Fruit fly (Drosophila melanogaster) whole organism, embryonic: ENCODE results near the gene Pgm1.
A peak's percentile ranks its signal among the peaks of the same experiment; 100 is the strongest.

ENCODE experiments used
- BtbVII ChIP-seq: fragments of 200-800 bp; sonication (Bioruptor generic); optimal IDR thresholded peaks from 3 replicates; lab custom pipeline; 2017; ENCODE audit warnings: missing biosample characterization, mild to moderate bottlenecking, missing genetic modification characterization
- CG10565 ChIP-seq: fragments of 200-800 bp; sonication (Bioruptor generic); optimal IDR thresholded peaks from 3 replicates; lab custom pipeline; 2016; ENCODE audit warnings: missing biosample characterization, mild to moderate bottlenecking, missing genetic modification characterization
- CG11398 ChIP-seq: fragments of 200-800 bp; sonication (Bioruptor generic); optimal IDR thresholded peaks from 2 replicates; lab custom pipeline; 2016; ENCODE audit warnings: missing biosample characterization, missing genetic modification characterization
- CG11504 ChIP-seq: fragments of 200-800 bp; sonication (Bioruptor generic); optimal IDR thresholded peaks from 3 replicates; lab custom pipeline; 2019; ENCODE audit warnings: missing biosample characterization, mild to moderate bottlenecking, missing genetic modification characterization, moderate library complexity
- CG17359 ChIP-seq: fragments of 200-800 bp; sonication (Bioruptor generic); optimal IDR thresholded peaks from 3 replicates; lab custom pipeline; 2018; ENCODE audit warnings: missing biosample characterization, mild to moderate bottlenecking, missing genetic modification characterization, moderate library complexity
- CG2199 ChIP-seq: fragments of 200-800 bp; sonication (Bioruptor generic); IDR thresholded peaks from 3 replicates; pipeline ENCODE4 v1.3.6; 2022; ENCODE audit warnings: missing biosample characterization, missing genetic modification characterization
- CG2678 ChIP-seq: fragments of 200-800 bp; sonication (Bioruptor generic); optimal IDR thresholded peaks from 3 replicates; lab custom pipeline; 2019; ENCODE audit warnings: missing biosample characterization, mild to moderate bottlenecking, missing genetic modification characterization, moderate library complexity
- CG2889 ChIP-seq: fragments of 200-800 bp; sonication (Bioruptor generic); IDR thresholded peaks from 3 replicates; pipeline ENCODE4 v1.3.6; 2022; ENCODE audit warnings: missing biosample characterization, missing genetic modification characterization
- CG3726 ChIP-seq: fragments of 200-800 bp; sonication (Bioruptor generic); IDR thresholded peaks from 3 replicates; pipeline ENCODE4, ENCODE4 v1.3.6; 2022; ENCODE audit warnings: missing biosample characterization, missing genetic modification characterization
- CG4617 ChIP-seq: fragments of 200-800 bp; sonication (Bioruptor generic); optimal IDR thresholded peaks from 3 replicates; lab custom pipeline; 2016; ENCODE audit warnings: missing biosample characterization, missing genetic modification characterization, borderline replicate concordance
- CG6175 ChIP-seq: fragments of 200-800 bp; sonication (Bioruptor generic); IDR thresholded peaks from 3 replicates; pipeline ENCODE4 v1.3.6; 2022; ENCODE audit warnings: missing biosample characterization, missing genetic modification characterization
- CG6654 ChIP-seq: fragments of 200-800 bp; sonication (Bioruptor generic); optimal IDR thresholded peaks from 2 replicates; lab custom pipeline; 2017; ENCODE audit warnings: missing biosample characterization, mild to moderate bottlenecking, missing genetic modification characterization
- CG6813 ChIP-seq: fragments of 200-800 bp; sonication (Bioruptor generic); optimal IDR thresholded peaks from 2 replicates; lab custom pipeline; 2017; ENCODE audit warnings: missing biosample characterization, missing genetic modification characterization, mild to moderate bottlenecking, moderate library complexity, missing genetic modification reagents
- CG7963 ChIP-seq: fragments of 200-800 bp; sonication (Bioruptor generic); IDR thresholded peaks from 3 replicates; pipeline ENCODE4 v1.3.6; 2022; ENCODE audit warnings: missing biosample characterization, missing genetic modification characterization; ENCODE audit not compliant: partially characterized antibody
- Hr51 ChIP-seq, 2 experiments: fragments of 200-800 bp; sonication (Bioruptor generic); optimal IDR thresholded peaks; 2 replicates in 1 of 2; 3 replicates in 1 of 2; lab custom pipeline; 2016 to 2018; ENCODE audit warnings: missing biosample characterization in 2 of 2, missing genetic modification characterization in 2 of 2, mild to moderate bottlenecking in 1 of 2, moderate library complexity in 1 of 2
- Med ChIP-seq: fragments of 200-800 bp; sonication (Bioruptor generic); peaks from one replicate; lab custom pipeline; 2016; ENCODE audit warnings: missing biosample characterization, missing genetic modification characterization, mild to moderate bottlenecking, inconsistent platforms, moderate library complexity
- Sox100B ChIP-seq: fragments of 200-800 bp; sonication (Bioruptor generic); optimal IDR thresholded peaks from 3 replicates; lab custom pipeline; 2018; ENCODE audit warnings: missing biosample characterization, mild to moderate bottlenecking, missing genetic modification characterization
- Sox102F ChIP-seq: fragments of 200-800 bp; sonication (Bioruptor generic); optimal IDR thresholded peaks from 2 replicates; lab custom pipeline; 2018; ENCODE audit warnings: missing biosample characterization, mild to moderate bottlenecking, missing genetic modification characterization, moderate library complexity
- TFAM ChIP-seq: fragments of 200-800 bp; sonication (Bioruptor generic); optimal IDR thresholded peaks from 2 replicates; lab custom pipeline; 2017; ENCODE audit warnings: missing biosample characterization, missing genetic modification characterization, inconsistent platforms
- Vsx1 ChIP-seq: fragments of 200-800 bp; sonication (Bioruptor generic); optimal IDR thresholded peaks from 2 replicates; lab custom pipeline; 2017; ENCODE audit warnings: missing biosample characterization, mild to moderate bottlenecking, missing genetic modification characterization, missing genetic modification reagents
- ab ChIP-seq: fragments of 200-800 bp; sonication (Bioruptor generic); optimal IDR thresholded peaks from 2 replicates; lab custom pipeline; 2016; ENCODE audit warnings: missing biosample characterization, missing genetic modification characterization
- crol ChIP-seq: fragments of 200-800 bp; sonication (Bioruptor generic); IDR thresholded peaks from 2 replicates; pipeline ENCODE4 v1.3.6; 2022; ENCODE audit warnings: missing biosample characterization, missing genetic modification characterization
- dan ChIP-seq: fragments of 200-800 bp; sonication (Bioruptor generic); IDR thresholded peaks from 2 replicates; pipeline ENCODE4 v1.3.6; 2022; ENCODE audit warnings: missing biosample characterization, missing genetic modification characterization
- dpn ChIP-seq, 2 experiments: fragments of 200-800 bp; sonication (Bioruptor generic); optimal IDR thresholded peaks; 3 replicates each; lab custom pipeline; 2016; ENCODE audit warnings: missing biosample characterization in 2 of 2, missing genetic modification characterization in 2 of 2
- gem ChIP-seq: fragments of 200-800 bp; sonication (Bioruptor generic); optimal IDR thresholded peaks from 2 replicates; lab custom pipeline; 2019; ENCODE audit warnings: missing biosample characterization, mild to moderate bottlenecking, missing genetic modification characterization, moderate library complexity
- nom ChIP-seq: fragments of 200-800 bp; sonication (Bioruptor generic); optimal IDR thresholded peaks from 2 replicates; lab custom pipeline; 2017; ENCODE audit warnings: missing biosample characterization, missing genetic modification characterization, mild to moderate bottlenecking, moderate library complexity, missing genetic modification reagents
- pb ChIP-seq: fragments of 200-800 bp; sonication (Bioruptor generic); optimal IDR thresholded peaks from 3 replicates; lab custom pipeline; 2016; ENCODE audit warnings: missing biosample characterization, missing genetic modification characterization
- pnt ChIP-seq: fragments of 200-800 bp; sonication (Bioruptor generic); optimal IDR thresholded peaks from 3 replicates; lab custom pipeline; 2016; ENCODE audit warnings: missing biosample characterization, missing genetic modification characterization
- ro ChIP-seq: fragments of 200-800 bp; sonication (Bioruptor generic); IDR thresholded peaks from 2 replicates; pipeline ENCODE4 v1.3.6; 2022; ENCODE audit warnings: missing biosample characterization, missing genetic modification characterization
- row ChIP-seq: fragments of 200-800 bp; sonication (Bioruptor generic); IDR thresholded peaks from 3 replicates; pipeline ENCODE4 v1.3.6; 2022; ENCODE audit warnings: missing biosample characterization, missing genetic modification characterization
- sd ChIP-seq: fragments of 200-800 bp; sonication (Bioruptor generic); optimal IDR thresholded peaks from 3 replicates; lab custom pipeline; 2018; ENCODE audit warnings: missing biosample characterization, mild to moderate bottlenecking, missing genetic modification characterization, moderate library complexity
- slbo ChIP-seq: fragments of 200-800 bp; sonication (Bioruptor generic); IDR thresholded peaks from 2 replicates; pipeline ENCODE4 v1.3.6; 2022; ENCODE audit warnings: missing biosample characterization, missing genetic modification characterization
- sna ChIP-seq: fragments of 200-800 bp; sonication (Bioruptor generic); IDR thresholded peaks from 2 replicates; pipeline ENCODE4 v1.3.6; 2022; ENCODE audit warnings: missing biosample characterization, missing genetic modification characterization; ENCODE audit not compliant: partially characterized antibody
- so ChIP-seq: fragments of 200-800 bp; sonication (Bioruptor generic); IDR thresholded peaks from 3 replicates; pipeline ENCODE4 v1.3.6; 2022; ENCODE audit warnings: missing biosample characterization, missing genetic modification characterization
- sqz ChIP-seq: fragments of 200-800 bp; sonication (Bioruptor generic); optimal IDR thresholded peaks from 3 replicates; lab custom pipeline; 2018; ENCODE audit warnings: missing biosample characterization, mild to moderate bottlenecking, missing genetic modification characterization
- sr ChIP-seq: fragments of 200-800 bp; sonication (Bioruptor generic); IDR thresholded peaks from 3 replicates; pipeline ENCODE4 v1.3.6; 2022; ENCODE audit warnings: missing biosample characterization, missing genetic modification characterization
- sug ChIP-seq: fragments of 200-800 bp; optimal IDR thresholded peaks from 2 replicates; lab custom pipeline; 2019; ENCODE audit warnings: missing biosample characterization, mild to moderate bottlenecking, missing genetic modification characterization, moderate library complexity
- tna ChIP-seq: fragments of 200-800 bp; sonication (Bioruptor generic); IDR thresholded peaks from 2 replicates; pipeline ENCODE4 v1.3.6; 2022; ENCODE audit warnings: missing biosample characterization, missing genetic modification characterization; ENCODE audit not compliant: partially characterized antibody
- usp ChIP-seq: fragments of >200 bp; optimal IDR thresholded peaks from 2 replicates; lab custom pipeline; 2017; ENCODE audit warnings: missing biosample characterization, missing genetic modification characterization
- vvl ChIP-seq: fragments of 200-800 bp; sonication (Bioruptor generic); IDR thresholded peaks from 2 replicates; pipeline ENCODE4 v1.3.6; 2022; ENCODE audit warnings: missing biosample characterization, missing genetic modification characterization
- yki ChIP-seq: fragments of >200 bp; optimal IDR thresholded peaks from 3 replicates; lab custom pipeline; 2018
- zen2 ChIP-seq: fragments of 200-800 bp; sonication (Bioruptor generic); IDR thresholded peaks from 3 replicates; pipeline ENCODE4 v1.3.6; 2022; ENCODE audit warnings: missing biosample characterization, missing genetic modification characterization; ENCODE audit not compliant: partially characterized antibody

Pgm1 gene

DNA sequence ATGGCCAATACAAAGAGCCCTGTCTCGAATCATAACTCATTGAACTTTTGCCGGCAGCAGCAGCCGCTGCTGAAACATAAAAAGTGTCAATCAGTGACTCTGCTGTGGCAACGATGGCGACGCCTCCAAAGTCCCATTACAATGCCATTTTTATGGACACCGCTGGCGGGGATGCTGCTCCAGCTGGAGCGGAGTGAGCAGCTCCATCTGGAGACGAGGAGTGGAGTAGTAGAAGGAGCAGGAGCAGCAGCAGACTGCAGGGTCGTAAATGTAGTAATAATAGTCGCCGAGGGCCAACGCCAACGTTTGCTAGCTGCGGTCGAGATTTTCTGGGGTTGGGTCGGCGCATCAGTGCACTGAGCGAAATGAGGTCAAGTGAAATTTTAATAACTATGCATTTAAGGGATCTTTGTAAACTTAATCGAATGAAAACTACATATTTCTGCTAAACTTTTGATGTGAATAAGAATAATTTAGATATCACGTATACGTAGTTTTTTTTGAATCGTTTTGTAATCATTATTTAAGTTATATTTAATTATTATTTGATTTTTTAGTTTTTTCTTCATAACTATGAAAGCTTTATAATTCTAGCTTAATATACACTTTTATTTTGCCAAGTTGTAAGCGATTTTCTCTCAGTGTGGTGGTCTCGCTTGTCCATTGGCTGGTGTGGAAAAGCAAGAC lies 40.3 kb upstream of the Pgm1 start (continued):
- TF ChIP-seq Vsx1 (GFP tag; lab: Kevin White, UChicago) (no peak), CG2199 (GFP tag; lab: Robert Waterston, UW) (no peak), CG11504 (tag; lab: Kevin White, UChicago) (peak; percentile 13), ab (no peak), yki (no peak), gem (tag; lab: Kevin White, UChicago) (peak; percentile 22), CG6175 (GFP tag; lab: Robert Waterston, UW) (no peak), pnt (GFP tag; lab: Kevin White, UChicago) (no peak), CG2889 (GFP tag; lab: Robert Waterston, UW) (no peak), CG3726 (no peak)

DNA sequence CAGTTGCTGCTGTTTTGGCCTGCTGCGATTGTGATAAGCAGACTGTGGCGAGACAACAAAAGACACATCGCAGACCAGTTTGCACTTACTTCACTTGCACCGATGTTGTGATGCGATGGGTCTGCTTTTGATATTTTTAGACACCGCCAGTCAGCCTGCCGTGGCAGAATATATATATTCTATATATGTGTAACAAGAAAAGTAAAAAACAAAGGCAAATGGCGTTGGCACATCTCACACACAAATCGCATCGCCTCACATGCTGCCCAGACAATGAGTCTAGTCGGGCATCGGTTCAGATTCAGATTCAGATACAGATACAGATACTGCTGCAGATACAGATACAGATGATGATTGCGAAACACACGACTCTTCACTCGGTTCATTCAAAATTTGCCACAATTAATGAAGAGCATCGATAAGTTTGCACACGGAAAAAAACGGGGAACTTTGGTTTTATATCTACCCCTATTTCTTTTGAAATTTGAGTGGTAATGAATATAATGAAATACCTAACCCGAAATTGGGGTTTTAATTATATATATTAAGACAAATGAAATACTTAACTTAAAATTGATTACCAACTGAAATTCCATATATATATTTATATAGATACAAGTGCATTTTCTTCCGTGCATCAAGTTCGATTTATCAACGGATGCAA lies 39.5 kb upstream of the Pgm1 start:
- TF ChIP-seq sr (GFP tag; lab: Robert Waterston, UW) (no peak), Sox102F (GFP tag; lab: Kevin White, UChicago) (peak; percentile 5), CG11398 (GFP tag; lab: Kevin White, UChicago) (no peak), Hr51 (GFP tag; optimal IDR thresholded peaks at IDR 0.05; lab: Kevin White, UChicago) (peak in 1 of 2 experiments; percentile 1), sug (tag; lab: Kevin White, UChicago) (no peak), ro (GFP tag; lab: Robert Waterston, UW) (no peak), gem (tag; lab: Kevin White, UChicago) (peak; percentile 9), dpn (GFP tag; optimal IDR thresholded peaks at IDR 0.05; lab: Kevin White, UChicago) (no peak), CG11504 (tag; lab: Kevin White, UChicago) (peak; percentile 3), nom (GFP tag; lab: Kevin White, UChicago) (peak; percentile 0), CG4617 (GFP tag; lab: Kevin White, UChicago) (no peak), Med (GFP tag; lab: Kevin White, UChicago) (peak; percentile 48)

DNA sequence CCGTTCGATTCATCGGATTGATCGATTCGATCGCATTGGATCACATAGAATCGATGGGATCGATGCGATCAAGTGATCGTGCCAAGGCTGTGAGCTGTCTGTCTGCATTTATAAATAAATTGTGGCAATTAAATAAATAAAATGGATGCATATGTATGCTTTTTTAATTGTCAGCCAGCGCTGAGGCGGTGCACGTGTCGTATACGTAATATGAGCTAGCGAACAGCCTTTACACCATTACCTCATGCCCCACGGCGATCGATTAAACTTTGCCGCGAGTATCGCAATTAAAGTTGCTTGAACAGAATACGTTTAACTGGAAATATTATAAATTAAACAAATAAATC lies 38.6 kb upstream of the Pgm1 start:
- no peak for TF ChIP-seq row
- no peak for TF ChIP-seq CG6654
- 0 out of 3 replicates have a peak, but pooled peaks have one; percentile 11 for TF ChIP-seq CG7963 (GFP tag; lab: Robert Waterston, UW)
- peak; percentile 15 for TF ChIP-seq Med (GFP tag; lab: Kevin White, UChicago)

DNA sequence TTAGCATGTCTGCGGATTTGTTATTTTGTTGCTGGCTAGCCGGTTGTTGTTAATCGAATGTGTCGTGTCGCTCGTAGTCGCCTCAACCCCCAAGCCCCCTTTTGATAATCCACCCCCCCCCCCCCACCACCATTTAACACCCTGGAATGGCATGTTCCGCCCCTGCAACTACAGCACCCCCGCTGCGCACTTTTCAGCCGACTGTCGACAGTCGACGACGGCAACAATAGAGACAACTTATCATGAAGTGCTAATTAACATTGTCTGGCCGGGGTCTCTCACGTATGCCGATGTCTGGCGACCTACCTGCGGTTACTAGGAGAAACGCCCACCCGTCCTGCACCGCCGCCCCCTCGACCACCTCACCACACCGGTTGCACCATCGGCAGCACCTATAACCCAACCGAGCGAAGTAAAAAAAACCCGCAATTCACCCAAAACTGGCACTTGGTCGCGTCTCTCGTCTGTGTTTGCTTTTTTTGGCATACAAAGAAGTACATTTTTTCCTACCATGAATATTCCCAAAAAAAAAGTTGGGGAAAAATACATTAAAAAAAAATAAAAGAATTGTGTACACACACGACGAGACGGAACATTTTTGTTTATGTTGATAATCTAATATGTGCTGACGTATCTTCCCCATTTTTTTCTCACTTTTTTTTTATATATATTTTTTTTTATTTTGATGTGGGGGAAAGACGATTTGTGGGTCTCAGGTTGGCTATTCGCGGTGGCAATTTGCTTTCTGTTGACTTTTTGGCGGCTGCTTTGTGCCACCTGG lies 38.1 kb upstream of the Pgm1 start:
- TF ChIP-seq slbo (GFP tag; lab: Robert Waterston, UW) (no peak), sqz (GFP tag; lab: Kevin White, UChicago) (peak; percentile 82), crol (GFP tag; lab: Robert Waterston, UW) (peak; percentile 91), so (GFP tag; lab: Robert Waterston, UW) (0 out of 3 replicates have a peak, but pooled peaks have one; percentile 31), usp (GFP tag; lab: Kevin White, UChicago) (no peak), Sox100B (peak; percentile 15), CG2678 (tag; lab: Kevin White, UChicago) (peak; percentile 41), dan (GFP tag; lab: Robert Waterston, UW) (no peak), pb (GFP tag; lab: Kevin White, UChicago) (no peak), BtbVII (GFP tag; lab: Kevin White, UChicago) (peak; percentile 1), vvl (GFP tag; lab: Robert Waterston, UW) (peak; percentile 21; the same call in 1 of the 2 replicates), tna (GFP tag; lab: Robert Waterston, UW) (no peak), sd (tag; lab: Kevin White, UChicago) (peak; percentile 27), sna (GFP tag; lab: Robert Waterston, UW) (0 out of 2 replicates have a peak, but pooled peaks have one; percentile 37), zen2 (GFP tag; lab: Robert Waterston, UW) (no peak), TFAM (no peak), CG17359 (tag; lab: Kevin White, UChicago) (peak; percentile 31), CG6813 (GFP tag; lab: Kevin White, UChicago) (peak; percentile 2), CG10565 (no peak)
